Worm (Caenorhabditis elegans) whole organism, young adult: Measurements from ENCODE around the gene str-89.

ENCODE experiments used
- B0035.1 ChIP-seq: sonication (generic microtip); optimal IDR thresholded peaks from 2 replicates; lab custom pipeline; 2016; ENCODE audit warnings: missing genetic modification characterization, mild to moderate bottlenecking, missing compliant biosample characterization, missing genotype, missing genetic modification reagents
- C06A6.2 ChIP-seq: fragments of 200-800 bp; sonication (Bioruptor generic); conservative IDR thresholded peaks from 2 replicates; pipeline ENCODE4 v1.3.6; 2022; ENCODE audit warnings: missing genetic modification characterization, missing compliant biosample characterization
- C17E4.6 ChIP-seq: fragments of 200-800 bp; sonication (Bioruptor generic); IDR thresholded peaks from 2 replicates; pipeline ENCODE4 v1.3.6; 2022; ENCODE audit warnings: missing genetic modification reagents, missing genetic modification characterization, missing compliant biosample characterization
- D2030.7 ChIP-seq: fragments of 200-800 bp; sonication (Bioruptor generic); IDR thresholded peaks from 2 replicates; pipeline ENCODE4 v1.3.6; 2022; ENCODE audit warnings: missing genetic modification reagents, missing genetic modification characterization, missing compliant biosample characterization
- F37B4.10 ChIP-seq: fragments of 200-800 bp; sonication (Bioruptor generic); IDR thresholded peaks from 2 replicates; pipeline ENCODE4 v1.3.6; 2022; ENCODE audit warnings: missing genetic modification characterization, missing compliant biosample characterization
- F39B2.1 ChIP-seq: fragments of 200-800 bp; sonication (Bioruptor generic); IDR thresholded peaks from 2 replicates; pipeline ENCODE4 v1.3.6; 2022; ENCODE audit warnings: missing genetic modification reagents, missing genetic modification characterization, missing compliant biosample characterization
- F55B11.4 ChIP-seq: sonication (generic microtip); optimal IDR thresholded peaks from 2 replicates; lab custom pipeline; 2016; ENCODE audit warnings: missing compliant biosample characterization, missing genetic modification characterization, borderline replicate concordance; ENCODE audit not compliant: insufficient read depth
- F57C9.4 ChIP-seq: sonication (generic microtip); optimal IDR thresholded peaks from 2 replicates; lab custom pipeline; 2017; ENCODE audit warnings: mild to moderate bottlenecking, missing genetic modification characterization, missing compliant biosample characterization
- K11D2.4 ChIP-seq: fragments of 200-800 bp; sonication (Bioruptor generic); IDR thresholded peaks from 2 replicates; pipeline ENCODE4 v1.3.6; 2022; ENCODE audit warnings: missing genetic modification reagents, missing genetic modification characterization, missing compliant biosample characterization
- aptf-2 ChIP-seq: fragments of 200-800 bp; sonication (Bioruptor generic); conservative IDR thresholded peaks from 2 replicates; pipeline ENCODE4 v1.3.6; 2022; ENCODE audit warnings: missing genetic modification reagents, missing genetic modification characterization, missing compliant biosample characterization
- aptf-3 ChIP-seq: fragments of 200-800 bp; sonication (Bioruptor generic); IDR thresholded peaks from 2 replicates; pipeline ENCODE4 v1.3.6; 2022; ENCODE audit warnings: missing genetic modification characterization, missing compliant biosample characterization
- atf-7 ChIP-seq: sonication (generic microtip); optimal IDR thresholded peaks from 2 replicates; lab custom pipeline; 2017; ENCODE audit warnings: mild to moderate bottlenecking, missing genetic modification characterization, missing compliant biosample characterization
- bed-2 ChIP-seq: fragments of 200-800 bp; sonication (Bioruptor generic); IDR thresholded peaks from 2 replicates; pipeline ENCODE4 v1.3.6; 2022; ENCODE audit warnings: missing genetic modification reagents, missing genetic modification characterization, missing compliant biosample characterization
- ccch-3 ChIP-seq: fragments of 200-800 bp; sonication (Bioruptor generic); optimal IDR thresholded peaks from 2 replicates; lab custom pipeline; 2018; ENCODE audit warnings: mild to moderate bottlenecking, missing genetic modification characterization, missing compliant biosample characterization
- cebp-2 ChIP-seq: fragments of 200-800 bp; sonication (Bioruptor generic); IDR thresholded peaks from 2 replicates; pipeline ENCODE4 v1.3.6; 2022; ENCODE audit warnings: missing genetic modification characterization, missing compliant biosample characterization
- ceh-100 ChIP-seq: fragments of 200-800 bp; sonication (Bioruptor generic); IDR thresholded peaks from 2 replicates; pipeline ENCODE4 v1.3.6; 2022; ENCODE audit warnings: missing genetic modification reagents, missing genetic modification characterization, missing compliant biosample characterization
- dpff-1 ChIP-seq: sonication (generic microtip); optimal IDR thresholded peaks from 2 replicates; lab custom pipeline; 2017; ENCODE audit warnings: mild to moderate bottlenecking, missing genetic modification characterization, missing compliant biosample characterization
- dpl-1 ChIP-seq: fragments of 150-350 bp; optimal IDR thresholded peaks from 2 replicates; lab custom pipeline; 2014; ENCODE audit warnings: missing biosample characterization, missing genetic modification reagents, missing genetic modification characterization
- hlh-12 ChIP-seq: sonication (generic microtip); optimal IDR thresholded peaks from 2 replicates; lab custom pipeline; 2016; ENCODE audit warnings: missing genetic modification characterization, missing compliant biosample characterization
- let-607 ChIP-seq, 2 experiments: fragments of 200-800 bp in 1 of 2; sonication (Bioruptor generic) in 1 of 2; sonication (generic microtip) in 1 of 2; optimal IDR thresholded peaks; 2 replicates each; lab custom pipeline; 2016 to 2018; ENCODE audit warnings: mild to moderate bottlenecking in 2 of 2, missing compliant biosample characterization in 2 of 2, missing genetic modification characterization in 2 of 2, moderate library complexity in 2 of 2, missing genotype in 1 of 2
- lin-35 ChIP-seq, 3 experiments: fragments of 150-350 bp in 2 of 3; sonication (generic microtip) in 1 of 3; optimal IDR thresholded peaks; 2 replicates each; lab custom pipeline; 2014 to 2018; ENCODE audit warnings: missing biosample characterization in 3 of 3, missing genetic modification characterization in 3 of 3, missing genetic modification reagents in 3 of 3
- lsl-1 ChIP-seq: fragments of 200-800 bp; sonication (Bioruptor generic); optimal IDR thresholded peaks from 2 replicates; lab custom pipeline; 2018; ENCODE audit warnings: mild to moderate bottlenecking, missing genetic modification characterization, moderate library complexity, missing compliant biosample characterization
- lsy-27 ChIP-seq: sonication (generic microtip); optimal IDR thresholded peaks from 2 replicates; lab custom pipeline; 2017; ENCODE audit warnings: missing genetic modification characterization, mild to moderate bottlenecking, missing compliant biosample characterization, antibody characterized with exemption, missing genotype, borderline replicate concordance; ENCODE audit not compliant: insufficient read depth
- madf-6 ChIP-seq: fragments of 200-800 bp; sonication (Bioruptor generic); IDR thresholded peaks from 2 replicates; pipeline ENCODE4 v1.3.6; 2022; ENCODE audit warnings: missing genetic modification reagents, missing genetic modification characterization, missing compliant biosample characterization
- mel-28 ChIP-seq: sonication (generic microtip); optimal IDR thresholded peaks from 2 replicates; lab custom pipeline; 2016; ENCODE audit warnings: borderline replicate concordance, mild to moderate bottlenecking, missing genetic modification characterization, missing compliant biosample characterization
- mxl-1 ChIP-seq: sonication (generic microtip); optimal IDR thresholded peaks from 2 replicates; lab custom pipeline; 2016; ENCODE audit warnings: missing genetic modification characterization, missing compliant biosample characterization
- nfyb-1 ChIP-seq: fragments of 200-800 bp; sonication (Bioruptor generic); IDR thresholded peaks from 2 replicates; pipeline ENCODE4 v1.3.6; 2022; ENCODE audit warnings: missing genetic modification reagents, missing genetic modification characterization, missing compliant biosample characterization
- nhr-80 ChIP-seq: sonication (generic microtip); optimal IDR thresholded peaks from 2 replicates; lab custom pipeline; 2016; ENCODE audit warnings: missing genetic modification characterization, missing compliant biosample characterization
- pbrm-1 ChIP-seq: fragments of 200-800 bp; sonication (Bioruptor generic); IDR thresholded peaks from 2 replicates; pipeline ENCODE4 v1.3.6; 2022; ENCODE audit warnings: missing genetic modification reagents, missing genetic modification characterization, missing compliant biosample characterization
- pha-4 ChIP-seq: fragments of 150-350 bp; sonication (generic microtip); optimal IDR thresholded peaks from 2 replicates; lab custom pipeline; 2014; ENCODE audit warnings: missing biosample characterization, missing genetic modification reagents, missing genetic modification characterization
- rcor-1 ChIP-seq: fragments of 200-800 bp; sonication (Bioruptor generic); IDR thresholded peaks from 2 replicates; pipeline ENCODE4 v1.3.6; 2022; ENCODE audit warnings: missing genetic modification reagents, missing genetic modification characterization, missing compliant biosample characterization
- rec-8 ChIP-seq, 2 experiments: sonication (generic microtip); optimal IDR thresholded peaks; 2 replicates each; lab custom pipeline; 2016; ENCODE audit warnings: mild to moderate bottlenecking in 2 of 2, missing genetic modification characterization in 2 of 2, missing genetic modification reagents in 2 of 2, missing genotype in 2 of 2, missing biosample characterization in 1 of 2, missing compliant biosample characterization in 1 of 2, moderate library complexity in 1 of 2
- snpc-1.3 ChIP-seq: sonication (generic microtip); optimal IDR thresholded peaks from 2 replicates; lab custom pipeline; 2017; ENCODE audit warnings: missing genetic modification characterization, mild to moderate bottlenecking, missing compliant biosample characterization, antibody characterized with exemption, moderate library complexity, missing genotype, missing genetic modification reagents; ENCODE audit not compliant: insufficient read depth
- snpc-4 ChIP-seq, 5 experiments: fragments of 150-350 bp in 1 of 5; sonication (generic microtip) in 4 of 5; optimal IDR thresholded peaks; 2 replicates each; lab custom pipeline; 2014 to 2018; ENCODE audit warnings: missing genetic modification characterization in 5 of 5, missing biosample characterization in 3 of 5, antibody characterized with exemption in 2 of 5, mild to moderate bottlenecking in 2 of 5, missing compliant biosample characterization in 2 of 5, missing genotype in 2 of 5, moderate library complexity in 2 of 5, missing genetic modification reagents in 1 of 5
- tbx-9 ChIP-seq: sonication (generic microtip); optimal IDR thresholded peaks from 2 replicates; lab custom pipeline; 2016; ENCODE audit warnings: borderline replicate concordance, missing genetic modification characterization, inconsistent platforms, missing compliant biosample characterization
- unc-62 ChIP-seq: fragments of 150-350 bp; optimal IDR thresholded peaks from 2 replicates; lab custom pipeline; 2014; ENCODE audit warnings: missing biosample characterization, missing genetic modification reagents, missing genetic modification characterization
- zfh-2 ChIP-seq: fragments of 200-800 bp; sonication (Bioruptor generic); conservative IDR thresholded peaks from 2 replicates; pipeline ENCODE4 v1.3.6; 2022; ENCODE audit warnings: missing genetic modification reagents, missing genetic modification characterization, missing compliant biosample characterization
- zim-3 ChIP-seq: sonication (generic microtip); optimal IDR thresholded peaks from 2 replicates; lab custom pipeline; 2017; ENCODE audit warnings: mild to moderate bottlenecking, missing genetic modification characterization, moderate library complexity, missing compliant biosample characterization
- ztf-28 ChIP-seq: fragments of 200-800 bp; sonication (Bioruptor generic); IDR thresholded peaks from 2 replicates; pipeline ENCODE4 v1.3.6; 2022; ENCODE audit warnings: missing genetic modification reagents, missing genetic modification characterization, missing compliant biosample characterization
- ztf-3 ChIP-seq: fragments of 200-800 bp; sonication (Bioruptor generic); optimal IDR thresholded peaks from 2 replicates; lab custom pipeline; 2018; ENCODE audit warnings: mild to moderate bottlenecking, missing genetic modification characterization, missing compliant biosample characterization
- ztf-6 ChIP-seq: fragments of 200-800 bp; sonication (Bioruptor generic); IDR thresholded peaks from 2 replicates; pipeline ENCODE4 v1.3.6; 2022; ENCODE audit warnings: missing genetic modification reagents, missing genetic modification characterization, missing compliant biosample characterization

The str-89 gene

DNA sequence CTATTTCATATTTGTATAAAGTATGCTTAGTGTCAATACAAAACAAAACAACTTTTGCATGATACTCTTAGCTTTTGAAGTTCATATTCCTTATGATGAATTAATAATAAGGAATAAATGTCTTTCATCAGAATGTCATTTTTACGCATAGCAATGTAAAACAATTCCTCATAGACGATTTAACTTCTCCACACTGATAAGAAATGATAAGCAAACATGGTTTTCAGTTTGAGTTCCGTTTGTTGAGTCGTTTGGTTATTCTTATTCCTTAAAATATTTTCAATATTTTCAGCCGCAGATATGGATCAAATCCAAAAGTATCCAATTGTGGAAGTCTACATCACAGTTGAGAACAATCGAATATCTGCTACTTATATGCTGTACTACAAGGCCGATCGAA is 43.7 kb upstream of the str-89 start, which contains the start of gene F57G4.11:
Gene F57G4.11, plus strand, starts transcription at position 301 of the 400 bp plus-strand sequence.
- no peak for TF ChIP-seq ccch-3
- no peak for TF ChIP-seq pbrm-1 (GFP tag; lab: Robert Waterston, UW)
- no peak for TF ChIP-seq mel-28 (tag; lab: Kevin White, UChicago)
- no peak for TF ChIP-seq zfh-2 (GFP tag; lab: Robert Waterston, UW)
- no peak for TF ChIP-seq cebp-2 (GFP tag; lab: Robert Waterston, UW)
- TF ChIP-seq rcor-1, result no peak
- TF ChIP-seq F39B2.1, result no peak
- no peak for TF ChIP-seq aptf-2 (GFP tag; lab: Robert Waterston, UW)
- TF ChIP-seq B0035.1, result no peak
- no peak for TF ChIP-seq F57C9.4 (tag; lab: Kevin White, UChicago)

DNA sequence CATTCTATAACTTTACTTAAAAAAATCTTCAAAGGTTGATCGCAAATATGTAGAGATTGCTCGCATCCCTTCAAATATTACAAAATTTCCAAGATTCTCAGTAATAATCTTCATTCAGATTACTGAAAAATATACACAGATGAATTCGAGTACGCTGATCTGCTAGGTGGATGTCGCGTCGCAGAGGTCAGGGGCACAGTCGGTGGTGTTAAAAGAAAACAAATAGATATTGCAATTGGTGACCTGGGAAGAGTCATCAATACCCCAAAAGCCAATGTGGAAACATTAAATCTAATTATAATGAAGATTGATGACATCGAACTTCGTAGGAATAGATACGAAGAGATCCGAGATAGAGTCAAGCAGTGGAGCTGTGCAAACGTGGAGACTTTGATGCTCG is 40.1 kb upstream of the str-89 start, which contains the start of gene F57G4.10:
Gene F57G4.10, plus strand, starts transcription at position 301 of the 400 bp plus-strand sequence.
- TF ChIP-seq mxl-1, result no peak
- TF ChIP-seq K11D2.4 (GFP tag; lab: Robert Waterston, UW), result no peak
- no peak for TF ChIP-seq F55B11.4 (tag; lab: Kevin White, UChicago)
- no peak for TF ChIP-seq atf-7
- no peak for TF ChIP-seq C17E4.6 (GFP tag; lab: Robert Waterston, UW)
- TF ChIP-seq lsl-1, result no peak
- no peak for TF ChIP-seq rec-8 (tag; optimal IDR thresholded peaks at IDR 0.05; lab: Kevin White, UChicago)
- no peak for TF ChIP-seq F37B4.10 (GFP tag; lab: Robert Waterston, UW)
- TF ChIP-seq pha-4, result no peak
- no peak for TF ChIP-seq ztf-6 (GFP tag; lab: Robert Waterston, UW)
- TF ChIP-seq D2030.7 (GFP tag; lab: Robert Waterston, UW), result no peak
- TF ChIP-seq hlh-12 (tag; lab: Kevin White, UChicago), result no peak
- TF ChIP-seq aptf-3, result no peak
- TF ChIP-seq dpl-1 (GFP tag; lab: Kevin White, UChicago), result no peak
- no peak for TF ChIP-seq tbx-9 (tag; lab: Kevin White, UChicago)

DNA sequence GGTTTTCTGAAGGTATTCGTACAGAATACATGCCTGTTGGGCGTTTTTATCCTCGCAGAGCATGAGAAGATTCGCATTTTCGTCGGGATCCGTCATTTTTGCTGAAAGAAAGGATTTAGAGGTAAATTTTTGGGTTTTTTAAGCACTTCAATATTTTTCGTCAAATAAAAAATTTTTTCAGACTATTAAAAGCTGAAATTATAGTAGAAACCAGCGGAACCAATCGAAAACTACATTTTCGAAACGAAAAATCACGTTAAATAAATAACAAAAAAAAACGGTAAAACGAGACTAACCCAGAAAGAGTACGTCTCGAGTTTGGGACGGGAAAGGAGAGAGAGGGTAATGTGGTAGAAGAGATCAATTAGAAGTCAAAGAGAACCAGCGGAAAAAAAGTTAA is 18.2 kb upstream of the str-89 start, which contains the start of gene fbxa-192:
Gene fbxa-192, minus strand, starts transcription at position 101 of the 400 bp plus-strand sequence.
- TF ChIP-seq madf-6 (GFP tag; lab: Robert Waterston, UW), result no peak
- TF ChIP-seq ztf-28 (GFP tag; lab: Robert Waterston, UW), result no peak
- TF ChIP-seq nfyb-1 (GFP tag; lab: Robert Waterston, UW), result no peak
- TF ChIP-seq lsy-27 (tag; lab: Kevin White, UChicago), result no peak
- TF ChIP-seq unc-62, result no peak
- TF ChIP-seq C06A6.2 (GFP tag; lab: Robert Waterston, UW), result no peak
- no peak for TF ChIP-seq let-607 (tag; optimal IDR thresholded peaks at IDR 0.05; lab: Kevin White, UChicago)
- TF ChIP-seq zim-3 (tag; lab: Kevin White, UChicago), result no peak
- TF ChIP-seq dpff-1 (tag; lab: Kevin White, UChicago), result no peak
- no peak for TF ChIP-seq snpc-1.3
- TF ChIP-seq mxl-1, result no peak
- TF ChIP-seq bed-2 (GFP tag; lab: Robert Waterston, UW), result no peak
- TF ChIP-seq snpc-4 (GFP tag; optimal IDR thresholded peaks at IDR 0.05; lab: Kevin White, UChicago), result no peak
- no peak for TF ChIP-seq snpc-4 (tag; optimal IDR thresholded peaks at IDR 0.05; lab: Kevin White, UChicago)
- TF ChIP-seq lin-35 (GFP tag; optimal IDR thresholded peaks at IDR 0.05; lab: Kevin White, UChicago), result no peak
- TF ChIP-seq mel-28 (tag; lab: Kevin White, UChicago), result no peak
- no peak for TF ChIP-seq nhr-80
- TF ChIP-seq ceh-100 (GFP tag; lab: Robert Waterston, UW), result no peak
- TF ChIP-seq K11D2.4 (GFP tag; lab: Robert Waterston, UW), result no peak
- no peak for TF ChIP-seq ztf-3 (GFP tag; lab: Kevin White, UChicago)
